Fruit fly (Drosophila melanogaster) Kc167 (cell line): ENCODE measurements around the gene CG6041.

Source experiments
- Myc ChIP-seq: fragments of >200 bp; optimal IDR thresholded peaks from 2 replicates; lab custom pipeline; 2017; ENCODE audit warnings: missing external identifiers
- Sin3A ChIP-seq: fragments of >200 bp; optimal IDR thresholded peaks from 2 replicates; lab custom pipeline; 2018; ENCODE audit warnings: missing external identifiers
- psq ChIP-seq: fragments of >200 bp; optimal IDR thresholded peaks from 2 replicates; lab custom pipeline; 2017; ENCODE audit warnings: missing external identifiers

- TF ChIP-seq Myc (no peak), Sin3A (lab: Kevin White, UChicago) (no peak), psq (lab: Kevin White, UChicago) (no peak)
Observed at dm6 chrX:5968094-5968723, 20.2 kb downstream of the CG6041 start.
